Fruit fly (Drosophila melanogaster) whole organism, wandering third instar larva: ENCODE data around the gene eIF3f1.

Source experiments
- Abd-B ChIP-seq: fragments of >200 bp; optimal IDR thresholded peaks from 2 replicates; lab custom pipeline; 2017; ENCODE audit warnings: missing biosample characterization, missing genetic modification characterization
- CG9705 ChIP-seq: fragments of 200-800 bp; sonication (Bioruptor generic); optimal IDR thresholded peaks from 2 replicates; lab custom pipeline; 2018; ENCODE audit warnings: missing biosample characterization, mild to moderate bottlenecking, missing genetic modification characterization
- Dfd ChIP-seq: fragments of >200 bp; optimal IDR thresholded peaks from 2 replicates; lab custom pipeline; 2017; ENCODE audit warnings: missing biosample characterization, missing genetic modification characterization
- HLH106 ChIP-seq: fragments of 200-800 bp; optimal IDR thresholded peaks from 3 replicates; lab custom pipeline; 2019; ENCODE audit warnings: missing biosample characterization, mild to moderate bottlenecking, missing genetic modification characterization, moderate library complexity
- Hnf4 ChIP-seq: fragments of 200-800 bp; sonication (Bioruptor generic); optimal IDR thresholded peaks from 2 replicates; lab custom pipeline; 2016; ENCODE audit warnings: missing biosample characterization, mild to moderate bottlenecking, missing genetic modification characterization
- Hr78 ChIP-seq: fragments of >200 bp; optimal IDR thresholded peaks from 2 replicates; lab custom pipeline; 2017; ENCODE audit warnings: missing biosample characterization, missing genetic modification characterization
- N ChIP-seq: fragments of >200 bp; optimal IDR thresholded peaks from 2 replicates; lab custom pipeline; 2018; ENCODE audit warnings: missing biosample characterization, missing external identifiers, missing genetic modification characterization
- Vsx2 ChIP-seq: fragments of 200-300, 225-300 bp; sonication (Bioruptor generic); optimal IDR thresholded peaks from 2 replicates; lab custom pipeline; 2018; ENCODE audit warnings: missing biosample characterization, missing genetic modification characterization; ENCODE audit not compliant: partially characterized antibody
- dl ChIP-seq, 2 experiments: fragments of 175-275, 200-275 bp in 1 of 2; fragments of 200-275 bp in 1 of 2; sonication (Bioruptor generic); optimal IDR thresholded peaks; lab custom pipeline; 2018; ENCODE audit warnings: mild to moderate bottlenecking in 2 of 2, missing biosample characterization in 2 of 2, missing genetic modification characterization in 2 of 2, moderate library complexity in 2 of 2; ENCODE audit not compliant: partially characterized antibody in 2 of 2, insufficient read depth in 1 of 2
- ey ChIP-seq: fragments of 200-800 bp; sonication (Bioruptor generic); optimal IDR thresholded peaks from 2 replicates; lab custom pipeline; 2016; ENCODE audit warnings: missing biosample characterization, missing genetic modification characterization
- foxo ChIP-seq, 2 experiments: fragments of 200-800 bp; sonication (Bioruptor generic); optimal IDR thresholded peaks; 2 replicates in 1 of 2; 3 replicates in 1 of 2; lab custom pipeline; 2016 to 2017; ENCODE audit warnings: missing biosample characterization in 2 of 2, missing genetic modification characterization in 2 of 2
- fru ChIP-seq: fragments of 200-800 bp; sonication (Bioruptor generic); optimal IDR thresholded peaks from 3 replicates; lab custom pipeline; 2016; ENCODE audit warnings: missing biosample characterization, mild to moderate bottlenecking, missing genetic modification characterization
- h ChIP-seq: fragments of 200-800 bp; sonication (Bioruptor generic); optimal IDR thresholded peaks from 3 replicates; lab custom pipeline; 2016; ENCODE audit warnings: missing biosample characterization, mild to moderate bottlenecking, missing genetic modification characterization
- lola ChIP-seq: fragments of >200 bp; optimal IDR thresholded peaks from 2 replicates; lab custom pipeline; 2017; ENCODE audit warnings: missing biosample characterization, missing genetic modification characterization
- rgr ChIP-seq: fragments of 200-800 bp; sonication (Bioruptor generic); optimal IDR thresholded peaks from 3 replicates; lab custom pipeline; 2016; ENCODE audit warnings: missing biosample characterization, mild to moderate bottlenecking, missing genetic modification characterization
- sv ChIP-seq: fragments of 200-800 bp; sonication (Bioruptor generic); optimal IDR thresholded peaks from 3 replicates; lab custom pipeline; 2016; ENCODE audit warnings: missing biosample characterization, missing genetic modification characterization
- tai ChIP-seq: sonication (Bioruptor generic); optimal IDR thresholded peaks from 2 replicates; lab custom pipeline; 2016; ENCODE audit warnings: missing biosample characterization, missing genetic modification characterization

The eIF3f1 gene

DNA sequence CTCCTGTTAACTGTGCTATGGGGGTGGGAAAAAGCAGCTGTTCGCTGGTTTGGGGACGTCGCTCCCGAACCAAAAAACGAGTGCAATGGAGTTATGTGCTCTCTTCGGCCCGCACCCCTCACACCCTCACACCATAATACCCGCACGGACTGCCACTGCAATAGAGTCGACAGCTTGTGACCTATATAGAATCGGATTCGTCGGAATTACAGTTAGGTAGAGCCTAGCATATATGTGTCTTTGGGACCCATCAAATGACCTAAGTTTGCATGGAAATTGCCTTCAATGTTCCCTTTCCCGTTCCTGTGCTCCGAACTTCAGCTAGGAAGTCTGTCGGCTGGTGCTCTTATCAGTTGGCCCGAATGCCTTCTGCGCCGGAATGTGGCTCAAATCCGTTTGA is 49.8 kb downstream of the eIF3f1 start:
- TF ChIP-seq foxo (GFP tag; optimal IDR thresholded peaks at IDR 0.05; lab: Kevin White, UChicago) (no peak), tai (no peak), fru (GFP tag; lab: Kevin White, UChicago) (no peak), Hr78 (GFP tag; lab: Kevin White, UChicago) (no peak), rgr (GFP tag; lab: Kevin White, UChicago) (no peak), lola (GFP tag; lab: Kevin White, UChicago) (no peak), HLH106 (tag; lab: Kevin White, UChicago) (no peak), Abd-B (GFP tag; lab: Kevin White, UChicago) (no peak), CG9705 (no peak)

DNA sequence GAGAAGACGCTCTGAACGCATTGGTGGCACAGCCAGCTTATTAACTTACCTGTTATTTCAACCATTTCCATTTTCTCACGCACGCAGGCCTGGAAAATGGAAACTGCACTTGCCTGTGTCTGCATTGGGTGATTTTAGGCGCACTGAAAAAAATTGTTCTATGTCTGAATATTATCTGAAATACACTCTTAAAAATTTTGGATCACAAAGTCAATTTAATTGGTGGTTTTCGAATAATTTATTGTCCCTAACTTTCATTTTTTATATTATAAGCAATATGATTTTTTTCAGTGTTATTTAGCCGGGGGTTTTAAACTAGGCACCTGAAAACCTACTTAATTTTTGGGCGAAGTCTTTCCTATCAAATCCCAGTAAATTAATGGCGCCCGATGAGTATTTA is 50.9 kb downstream of the eIF3f1 start:
- TF ChIP-seq sv (GFP tag; lab: Kevin White, UChicago) (peak; percentile 49), foxo (GFP tag; optimal IDR thresholded peaks at IDR 0.05; lab: Kevin White, UChicago) (peak in 1 of 2 experiments; percentile 20), Vsx2 (GFP tag; lab: Kevin White, UChicago) (no peak), Hnf4 (GFP tag; lab: Kevin White, UChicago) (peak; percentile 25), Dfd (no peak), N (GFP tag; lab: Kevin White, UChicago) (no peak), fru (GFP tag; lab: Kevin White, UChicago) (peak; percentile 27), dl (GFP tag; optimal IDR thresholded peaks at IDR 0.05; lab: Kevin White, UChicago; ENCODE audit: insufficient read depth in 1 of 2, partially characterized antibody in 2 of 2) (no peak), ey (GFP tag; lab: Kevin White, UChicago) (peak; percentile 8), h (GFP tag; lab: Kevin White, UChicago) (peak; percentile 9)
